Fruit fly (Drosophila melanogaster) whole organism, embryonic: ENCODE results near the gene Spc105R.

ENCODE experiments used
- Asciz ChIP-seq: fragments of 200-800 bp; sonication (Bioruptor generic); optimal IDR thresholded peaks from 2 replicates; lab custom pipeline; 2017; ENCODE audit warnings: missing biosample characterization, mild to moderate bottlenecking, missing genetic modification characterization, missing genetic modification reagents
- Atf6 ChIP-seq: fragments of 200-800 bp; sonication (Bioruptor generic); IDR thresholded peaks from 2 replicates; pipeline ENCODE4 v1.3.6; 2022; ENCODE audit warnings: missing biosample characterization, missing genetic modification characterization
- CG10209 ChIP-seq: fragments of 200-800 bp; sonication (Bioruptor generic); optimal IDR thresholded peaks from 3 replicates; lab custom pipeline; 2017; ENCODE audit warnings: missing biosample characterization, mild to moderate bottlenecking, missing genetic modification characterization, missing genetic modification reagents
- CG10431 ChIP-seq: fragments of 200-800 bp; sonication (Bioruptor generic); optimal IDR thresholded peaks from 3 replicates; lab custom pipeline; 2018; ENCODE audit warnings: missing biosample characterization, mild to moderate bottlenecking, missing genetic modification characterization
- CG11398 ChIP-seq: fragments of 200-800 bp; sonication (Bioruptor generic); optimal IDR thresholded peaks from 2 replicates; lab custom pipeline; 2016; ENCODE audit warnings: missing biosample characterization, missing genetic modification characterization
- CG13424 ChIP-seq: fragments of 200-800 bp; sonication (Bioruptor generic); optimal IDR thresholded peaks from 2 replicates; lab custom pipeline; 2019; ENCODE audit warnings: missing biosample characterization, mild to moderate bottlenecking, missing genetic modification characterization, moderate library complexity
- CG14441 ChIP-seq: fragments of 200-800 bp; sonication (Bioruptor generic); IDR thresholded peaks from 2 replicates; pipeline ENCODE4 v1.3.6; 2022; ENCODE audit warnings: missing biosample characterization, missing genetic modification characterization
- CG14965 ChIP-seq: fragments of 200-800 bp; sonication (Bioruptor generic); optimal IDR thresholded peaks from 2 replicates; lab custom pipeline; 2016; ENCODE audit warnings: missing biosample characterization, missing genetic modification characterization, borderline replicate concordance
- CG17802 ChIP-seq: fragments of 200-800 bp; sonication (Bioruptor generic); optimal IDR thresholded peaks from 2 replicates; lab custom pipeline; 2018; ENCODE audit warnings: missing biosample characterization, mild to moderate bottlenecking, missing genetic modification characterization, moderate library complexity
- CG18476 ChIP-seq: fragments of 200-800 bp; sonication (Bioruptor generic); optimal IDR thresholded peaks from 2 replicates; lab custom pipeline; 2016; ENCODE audit warnings: missing biosample characterization, mild to moderate bottlenecking, missing genetic modification characterization
- CG32772 ChIP-seq: fragments of 200-800 bp; sonication (Bioruptor generic); IDR thresholded peaks from 2 replicates; pipeline ENCODE4 v1.3.6; 2022; ENCODE audit warnings: missing biosample characterization, missing genetic modification characterization
- CG34224 ChIP-seq: fragments of 200-800 bp; sonication (Bioruptor generic); IDR thresholded peaks from 3 replicates; pipeline ENCODE4 v1.3.6; 2022; ENCODE audit warnings: missing biosample characterization, missing genetic modification characterization; ENCODE audit not compliant: partially characterized antibody
- CG34376 ChIP-seq: fragments of 200-800 bp; sonication (Bioruptor generic); optimal IDR thresholded peaks from 2 replicates; lab custom pipeline; 2018; ENCODE audit warnings: missing biosample characterization, mild to moderate bottlenecking, missing genetic modification characterization
- CG4328 ChIP-seq: fragments of 200-800 bp; sonication (Bioruptor generic); optimal IDR thresholded peaks from 3 replicates; lab custom pipeline; 2017; ENCODE audit warnings: missing biosample characterization, missing genetic modification reagents, missing genetic modification characterization
- CG6175 ChIP-seq: fragments of 200-800 bp; sonication (Bioruptor generic); IDR thresholded peaks from 3 replicates; pipeline ENCODE4 v1.3.6; 2022; ENCODE audit warnings: missing biosample characterization, missing genetic modification characterization
- CG7987 ChIP-seq: fragments of 200-800 bp; sonication (Bioruptor generic); optimal IDR thresholded peaks from 2 replicates; lab custom pipeline; 2018; ENCODE audit warnings: missing biosample characterization, mild to moderate bottlenecking, missing genetic modification characterization, moderate library complexity
- CG8944 ChIP-seq: fragments of 200-800 bp; sonication (Bioruptor generic); optimal IDR thresholded peaks from 3 replicates; lab custom pipeline; 2016; ENCODE audit warnings: missing biosample characterization, missing genetic modification characterization
- CG9797 ChIP-seq: fragments of 200-800 bp; sonication (Bioruptor generic); optimal IDR thresholded peaks from 3 replicates; lab custom pipeline; 2018; ENCODE audit warnings: missing biosample characterization, mild to moderate bottlenecking, missing genetic modification characterization
- CoRest ChIP-seq: fragments of 200-800 bp; sonication (Bioruptor generic); optimal IDR thresholded peaks from 3 replicates; lab custom pipeline; 2018; ENCODE audit warnings: missing biosample characterization, mild to moderate bottlenecking, missing genetic modification characterization, moderate library complexity
- D ChIP-seq, 2 experiments: fragments of 200-800 bp in 1 of 2; fragments of >200 bp in 1 of 2; sonication (Bioruptor generic) in 1 of 2; optimal IDR thresholded peaks; 2 replicates in 1 of 2; 3 replicates in 1 of 2; lab custom pipeline; 2017; ENCODE audit warnings: mild to moderate bottlenecking in 1 of 2, missing biosample characterization in 1 of 2, missing genetic modification characterization in 1 of 2, missing genetic modification reagents in 1 of 2
- Dad ChIP-seq: fragments of 200-800 bp; sonication (Bioruptor generic); optimal IDR thresholded peaks from 3 replicates; lab custom pipeline; 2016; ENCODE audit warnings: missing biosample characterization, missing genetic modification characterization
- Deaf1 ChIP-seq: fragments of 200-800 bp; optimal IDR thresholded peaks from 3 replicates; lab custom pipeline; 2019; ENCODE audit warnings: missing biosample characterization, mild to moderate bottlenecking, missing genetic modification characterization, moderate library complexity
- E2f1 ChIP-seq: fragments of 200-800 bp; sonication (Bioruptor generic); IDR thresholded peaks from 2 replicates; pipeline ENCODE4 v1.3.6; 2022; ENCODE audit warnings: missing biosample characterization, missing genetic modification characterization
- HLHmδ ChIP-seq: fragments of 200-800 bp; sonication (Bioruptor generic); optimal IDR thresholded peaks from 2 replicates; lab custom pipeline; 2018; ENCODE audit warnings: missing biosample characterization, mild to moderate bottlenecking, missing genetic modification characterization, moderate library complexity
- Hey ChIP-seq: fragments of 200-800 bp; sonication (Bioruptor generic); optimal IDR thresholded peaks from 3 replicates; lab custom pipeline; 2018; ENCODE audit warnings: missing biosample characterization, mild to moderate bottlenecking, missing genetic modification characterization
- Hr3 ChIP-seq: fragments of 200-800 bp; sonication (Bioruptor generic); optimal IDR thresholded peaks from 3 replicates; lab custom pipeline; 2016; ENCODE audit warnings: missing biosample characterization, missing genetic modification characterization
- MBD-R2 ChIP-seq: fragments of 200-800 bp; sonication (Bioruptor generic); IDR thresholded peaks from 2 replicates; pipeline ENCODE4 v1.3.6; 2022; ENCODE audit warnings: missing biosample characterization, missing genetic modification characterization
- Mrtf ChIP-seq: fragments of 200-800 bp; sonication (Bioruptor generic); IDR thresholded peaks from 3 replicates; pipeline ENCODE4 v1.3.6; 2022; ENCODE audit warnings: missing biosample characterization, missing genetic modification characterization
- Stat92E ChIP-seq, 3 experiments: fragments of >200 bp in 2 of 3; fragments of 200-800 bp in 1 of 3; sonication (Bioruptor generic) in 1 of 3; optimal IDR thresholded peaks; 2 replicates each; lab custom pipeline; 2017 to 2019; ENCODE audit warnings: missing biosample characterization in 3 of 3, missing genetic modification characterization in 3 of 3, mild to moderate bottlenecking in 1 of 3, moderate library complexity in 1 of 3
- Tbp ChIP-seq: fragments of >200 bp; optimal IDR thresholded peaks from 2 replicates; lab custom pipeline; 2018; ENCODE audit warnings: missing biosample characterization, missing genetic modification characterization
- abd-A ChIP-seq: fragments of 200-800 bp; sonication (Bioruptor generic); optimal IDR thresholded peaks from 3 replicates; lab custom pipeline; 2019; ENCODE audit warnings: missing biosample characterization, mild to moderate bottlenecking, missing genetic modification characterization, moderate library complexity
- bab2 ChIP-seq: fragments of 200-800 bp; sonication (Bioruptor generic); optimal IDR thresholded peaks from 2 replicates; lab custom pipeline; 2016; ENCODE audit warnings: missing biosample characterization, missing genetic modification characterization
- bigmax ChIP-seq: fragments of 200-800 bp; sonication (Bioruptor generic); optimal IDR thresholded peaks from 2 replicates; lab custom pipeline; 2018; ENCODE audit warnings: missing biosample characterization, mild to moderate bottlenecking, missing genetic modification characterization
- bsh ChIP-seq, 2 experiments: fragments of 200-800 bp; sonication (Bioruptor generic); optimal IDR thresholded peaks; 2 replicates each; lab custom pipeline; 2017 to 2018; ENCODE audit warnings: mild to moderate bottlenecking in 2 of 2, missing biosample characterization in 2 of 2, missing genetic modification characterization in 2 of 2, moderate library complexity in 1 of 2
- crp ChIP-seq, 2 experiments: fragments of 200-800 bp; sonication (Bioruptor generic); optimal IDR thresholded peaks; 2 replicates in 1 of 2; 3 replicates in 1 of 2; lab custom pipeline; 2017; ENCODE audit warnings: missing biosample characterization in 2 of 2, missing genetic modification characterization in 2 of 2, mild to moderate bottlenecking in 1 of 2, moderate library complexity in 1 of 2
- dan ChIP-seq: fragments of 200-800 bp; sonication (Bioruptor generic); IDR thresholded peaks from 2 replicates; pipeline ENCODE4 v1.3.6; 2022; ENCODE audit warnings: missing biosample characterization, missing genetic modification characterization
- fd96Cb ChIP-seq: fragments of 200-800 bp; sonication (Bioruptor generic); optimal IDR thresholded peaks from 2 replicates; lab custom pipeline; 2018; ENCODE audit warnings: missing biosample characterization, mild to moderate bottlenecking, missing genetic modification characterization, moderate library complexity
- fu2 ChIP-seq: fragments of 200-800 bp; sonication (Bioruptor generic); optimal IDR thresholded peaks from 2 replicates; lab custom pipeline; 2016; ENCODE audit warnings: missing biosample characterization, missing genetic modification characterization
- gsb ChIP-seq: fragments of 200-800 bp; sonication (Bioruptor generic); IDR thresholded peaks from 2 replicates; pipeline ENCODE4 v1.3.6; 2022; ENCODE audit warnings: missing biosample characterization, missing genetic modification characterization
- insv ChIP-seq, 2 experiments: fragments of 200-800 bp; sonication (Bioruptor generic); optimal IDR thresholded peaks; 3 replicates each; lab custom pipeline; 2016 to 2018; ENCODE audit warnings: missing biosample characterization in 2 of 2, missing genetic modification characterization in 2 of 2
- kay ChIP-seq: fragments of 200-800 bp; sonication (Bioruptor generic); optimal IDR thresholded peaks from 2 replicates; lab custom pipeline; 2016; ENCODE audit warnings: missing biosample characterization, missing genetic modification characterization
- klu ChIP-seq: fragments of 200-800 bp; sonication (Bioruptor generic); IDR thresholded peaks from 2 replicates; pipeline ENCODE4 v1.3.6; 2022; ENCODE audit warnings: missing biosample characterization, missing genetic modification characterization
- prd ChIP-seq, 3 experiments: fragments of >200 bp in 2 of 3; fragments of 200-800 bp in 1 of 3; sonication (Bioruptor generic) in 1 of 3; optimal IDR thresholded peaks in 2 of 3; IDR thresholded peaks in 1 of 3; 2 replicates in 2 of 3; 3 replicates in 1 of 3; pipeline versions ENCODE4 v1.3.6 to Lab custom; 2017 to 2022; ENCODE audit warnings: missing biosample characterization in 1 of 3, missing genetic modification characterization in 1 of 3
- psq ChIP-seq: fragments of 200-800 bp; sonication (Bioruptor generic); optimal IDR thresholded peaks from 2 replicates; lab custom pipeline; 2017; ENCODE audit warnings: missing biosample characterization, missing genetic modification characterization
- row ChIP-seq: fragments of 200-800 bp; sonication (Bioruptor generic); IDR thresholded peaks from 3 replicates; pipeline ENCODE4 v1.3.6; 2022; ENCODE audit warnings: missing biosample characterization, missing genetic modification characterization
- run ChIP-seq: fragments of 200-800 bp; sonication (Bioruptor generic); optimal IDR thresholded peaks from 3 replicates; lab custom pipeline; 2018; ENCODE audit warnings: missing biosample characterization, mild to moderate bottlenecking, missing genetic modification characterization
- twi ChIP-seq: fragments of 200-800 bp; optimal IDR thresholded peaks from 2 replicates; lab custom pipeline; 2019; ENCODE audit warnings: missing biosample characterization, mild to moderate bottlenecking, missing genetic modification characterization, moderate library complexity
- zen ChIP-seq: fragments of 200-800 bp; sonication (Bioruptor generic); optimal IDR thresholded peaks from 3 replicates; lab custom pipeline; 2018; ENCODE audit warnings: missing biosample characterization, mild to moderate bottlenecking, missing genetic modification characterization, moderate library complexity

The Spc105R gene

DNA sequence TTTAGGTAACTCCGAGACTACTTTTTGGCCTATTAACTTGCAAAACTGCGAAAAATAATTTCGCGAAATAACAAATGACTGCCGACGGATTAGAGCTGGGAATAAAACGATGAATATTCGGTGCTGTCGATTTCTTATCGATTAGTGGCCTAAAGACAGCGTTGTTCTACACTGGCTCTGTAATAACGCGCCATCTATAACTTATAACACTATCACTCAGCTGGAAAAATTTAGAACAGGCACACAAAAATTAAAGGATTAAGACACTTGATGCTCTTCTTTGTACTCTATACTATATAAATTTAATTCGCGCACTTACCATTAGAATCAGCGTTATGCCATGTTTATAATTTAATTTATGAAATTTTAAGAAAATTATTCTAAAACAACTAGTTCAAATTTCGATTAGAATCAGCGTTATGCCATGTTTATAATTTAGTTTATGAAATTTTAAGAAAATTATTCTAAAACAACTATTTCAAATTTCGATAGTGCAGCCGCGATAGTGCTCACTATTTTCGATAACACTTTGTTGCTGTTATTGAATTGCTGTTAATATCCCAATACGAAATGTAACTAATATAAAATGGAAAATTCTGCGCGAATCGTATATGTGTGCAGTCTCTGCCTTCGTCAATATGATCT lies 41.4 kb downstream of the Spc105R start, which contains the start of the genes CSN3 and CG11456 (continued):
- TF ChIP-seq abd-A (tag; lab: Kevin White, UChicago) (no peak), CG14441 (GFP tag; lab: Robert Waterston, UW) (no peak), prd (optimal IDR thresholded peaks at IDR 0.05; lab: Kevin White, UChicago) (no peak), prd (GFP tag; IDR thresholded peaks at IDR 0.05; lab: Robert Waterston, UW) (peak; percentile 44; the same call in 1 of the 3 replicates), run (tag; lab: Kevin White, UChicago) (no peak), Mrtf (GFP tag; lab: Robert Waterston, UW) (no peak), CG34224 (GFP tag; lab: Robert Waterston, UW) (peak; percentile 58), crp (GFP tag; optimal IDR thresholded peaks at IDR 0.05; lab: Kevin White, UChicago) (peak in 1 of 2 experiments; percentile 80), CG18476 (GFP tag; lab: Kevin White, UChicago) (peak; percentile 38), gsb (no peak), row (GFP tag; lab: Robert Waterston, UW) (peak; percentile 49), Stat92E (GFP tag; optimal IDR thresholded peaks at IDR 0.05; lab: Kevin White, UChicago) (peak in 1 of 3 experiments; percentile 9), CG7987 (GFP tag; lab: Kevin White, UChicago) (peak; percentile 31), CG17802 (tag; lab: Kevin White, UChicago) (peak; percentile 27), CG6175 (GFP tag; lab: Robert Waterston, UW) (no peak), fu2 (GFP tag; lab: Kevin White, UChicago) (peak; percentile 59), Hey (tag; lab: Kevin White, UChicago) (no peak), Tbp (no peak), klu (GFP tag; lab: Robert Waterston, UW) (no peak), MBD-R2 (GFP tag; lab: Robert Waterston, UW) (peak; percentile 85), CG32772 (GFP tag; lab: Robert Waterston, UW) (0 out of 2 replicates have a peak, but pooled peaks have one; percentile 13), Hr3 (peak; percentile 40), zen (no peak), HLHmδ (no peak), CG13424 (no peak), CoRest (tag; lab: Kevin White, UChicago) (peak; percentile 58), bab2 (GFP tag; lab: Kevin White, UChicago) (peak; percentile 43), CG14965 (GFP tag; lab: Kevin White, UChicago) (no peak), CG10209 (no peak), psq (GFP tag; lab: Kevin White, UChicago) (no peak), Deaf1 (tag; lab: Kevin White, UChicago) (no peak), CG8944 (GFP tag; lab: Kevin White, UChicago) (peak; percentile 28), bigmax (GFP tag; lab: Kevin White, UChicago) (no peak), D (optimal IDR thresholded peaks at IDR 0.05; lab: Kevin White, UChicago) (no peak), D (GFP tag; optimal IDR thresholded peaks at IDR 0.05; lab: Kevin White, UChicago) (no peak), E2f1 (GFP tag; lab: Robert Waterston, UW) (no peak), twi (tag; lab: Kevin White, UChicago) (no peak), fd96Cb (tag; lab: Kevin White, UChicago) (no peak), insv (GFP tag; optimal IDR thresholded peaks at IDR 0.05; lab: Kevin White, UChicago) (peak in 1 of 2 experiments; percentile 7), dan (no peak), CG4328 (GFP tag; lab: Kevin White, UChicago) (no peak), CG10431 (GFP tag; lab: Kevin White, UChicago) (no peak), CG34376 (no peak), CG9797 (GFP tag; lab: Kevin White, UChicago) (peak; percentile 19), Atf6 (GFP tag; lab: Robert Waterston, UW) (no peak), CG11398 (GFP tag; lab: Kevin White, UChicago) (no peak), kay (GFP tag; lab: Kevin White, UChicago) (peak; percentile 32), Asciz (no peak), Dad (GFP tag; lab: Kevin White, UChicago) (peak; percentile 32), bsh (GFP tag; optimal IDR thresholded peaks at IDR 0.05; lab: Kevin White, UChicago) (no peak)
